Worm (Caenorhabditis elegans): ENCODE data around the gene vps-24.
A peak's percentile ranks its signal among the peaks of the same experiment; 100 is the strongest.

vps-24 gene

DNA sequence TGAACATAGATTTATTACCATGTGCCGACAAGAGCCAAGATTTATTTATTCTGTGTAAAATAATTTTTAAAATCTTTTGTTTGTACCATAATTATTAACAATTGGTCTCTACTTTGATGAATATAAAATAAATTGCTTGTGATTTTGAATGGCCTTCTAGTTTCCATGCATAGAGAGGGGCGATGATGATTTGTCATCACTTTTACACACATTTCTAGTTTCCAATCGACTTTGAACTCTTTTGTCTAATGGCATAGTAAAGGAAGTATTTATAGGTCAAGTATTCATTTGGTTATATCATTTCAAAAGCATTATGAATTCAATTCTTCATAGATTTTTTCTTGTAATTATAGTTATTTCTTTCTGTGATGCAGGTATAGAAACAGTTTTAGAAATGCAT is 9.9 kb downstream of the vps-24 start, which contains the start of gene F59A6.10:
TSS of gene F59A6.10 (plus strand) at position 301 of the 400 bp plus-strand sequence.
- TF ChIP-seq hrde-1 (tag; optimal IDR thresholded peaks at IDR 0.05; ENCODE audit: borderline replicate concordance): peak; percentile 8
- TF ChIP-seq lsl-1 (GFP tag; optimal IDR thresholded peaks at IDR 0.05): peak; percentile 23
- peak; percentile 12 for TF ChIP-seq F49E8.2 (tag; optimal IDR thresholded peaks at IDR 0.05; ENCODE audit: insufficient read depth)
- TF ChIP-seq ztf-18 (tag; optimal IDR thresholded peaks at IDR 0.05): no peak

DNA sequence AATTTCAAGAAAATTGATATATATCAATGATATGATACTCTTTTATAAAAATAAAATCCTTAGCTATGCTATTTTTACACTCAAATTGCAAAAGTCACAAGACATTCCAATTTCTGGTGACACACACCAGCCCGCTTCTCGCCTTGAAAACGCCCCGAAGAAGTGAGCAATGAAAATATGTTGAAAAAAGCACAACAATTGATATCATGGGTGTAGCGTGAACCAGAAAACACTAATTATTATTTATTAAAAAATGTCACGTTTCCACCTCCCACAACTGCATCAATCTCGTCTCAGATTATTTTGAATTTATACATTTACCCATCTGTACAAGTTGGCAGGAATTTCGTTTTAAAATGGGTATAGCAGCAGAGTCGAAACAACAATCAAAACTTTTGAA is 11.0 kb downstream of the vps-24 start, which contains the start of gene F59A6.4:
TSS of gene F59A6.4 (plus strand) at position 301 of the 400 bp plus-strand sequence.
- TF ChIP-seq nhr-27 (tag; optimal IDR thresholded peaks at IDR 0.05) (no peak), lag-1 (GFP tag; IDR thresholded peaks at IDR 0.05) (no peak), him-1 (tag; optimal IDR thresholded peaks at IDR 0.05) (no peak), K12H6.12 (tag; optimal IDR thresholded peaks at IDR 0.05) (no peak), egrh-3 (GFP tag; IDR thresholded peaks at IDR 0.05) (no peak), ztf-28 (GFP tag; IDR thresholded peaks at IDR 0.05) (no peak), B0019.2 (GFP tag; conservative IDR thresholded peaks at IDR 0.05) (no peak), ZK185.1 (tag; optimal IDR thresholded peaks at IDR 0.05; ENCODE audit: poor library complexity, severe bottlenecking) (no peak), B0336.3 (GFP tag; IDR thresholded peaks at IDR 0.05) (no peak), let-526 (GFP tag; IDR thresholded peaks at IDR 0.05) (no peak), tbp1 (GFP tag; optimal IDR thresholded peaks at IDR 0.05) (no peak), attf-3 (GFP tag; conservative IDR thresholded peaks at IDR 0.05) (no peak), let-607 (tag; optimal IDR thresholded peaks at IDR 0.05) (no peak), zfh-2 (GFP tag; conservative IDR thresholded peaks at IDR 0.05) (no peak), ztf-3 (GFP tag; optimal IDR thresholded peaks at IDR 0.05) (no peak), ets-4 (GFP tag; optimal IDR thresholded peaks at IDR 0.05) (no peak), ccch-3 (GFP tag; optimal IDR thresholded peaks at IDR 0.05) (no peak), xnd-1 (tag; optimal IDR thresholded peaks at IDR 0.05) (no peak), snpc-3.4 (tag; optimal IDR thresholded peaks at IDR 0.05) (no peak)

DNA sequence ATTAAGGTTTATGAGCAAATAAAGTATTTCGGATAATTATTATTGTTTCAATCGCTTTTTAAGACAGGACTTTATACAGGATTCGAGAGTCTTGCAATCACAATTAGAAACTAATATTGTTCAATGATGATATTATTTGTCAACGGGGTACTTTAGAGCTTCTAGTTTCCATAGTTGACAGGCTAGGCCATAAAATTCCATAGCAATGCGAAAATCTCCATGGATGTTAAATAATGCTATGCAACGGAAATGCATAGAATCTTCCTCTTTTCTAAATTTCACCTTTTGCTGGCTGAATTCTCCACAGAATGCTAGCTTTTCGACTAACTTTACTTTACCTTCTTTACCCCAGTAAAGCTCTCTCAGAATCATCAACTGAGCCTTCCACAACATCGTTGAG is 14.2 kb downstream of the vps-24 start, which contains the start of gene F59A6.3:
TSS of gene F59A6.3 (plus strand) at position 301 of the 400 bp plus-strand sequence.
- TF ChIP-seq ztf-6 (GFP tag; IDR thresholded peaks at IDR 0.05) (no peak), xnd-1 (tag; optimal IDR thresholded peaks at IDR 0.05) (no peak), madf-6 (GFP tag; IDR thresholded peaks at IDR 0.05) (no peak), ceh-100 (GFP tag; IDR thresholded peaks at IDR 0.05) (no peak), lag-1 (GFP tag; IDR thresholded peaks at IDR 0.05) (no peak), gei-17 (GFP tag; optimal IDR thresholded peaks at IDR 0.05) (no peak), chd-7 (tag; optimal IDR thresholded peaks at IDR 0.05) (no peak), nhr-90 (tag; optimal IDR thresholded peaks at IDR 0.05) (no peak), egl-44 (GFP tag; IDR thresholded peaks at IDR 0.05) (no peak), B0035.1 (tag; optimal IDR thresholded peaks at IDR 0.05) (no peak), lsy-27 (tag; optimal IDR thresholded peaks at IDR 0.05; ENCODE audit: borderline replicate concordance, insufficient read depth) (no peak), madf-3 (GFP tag; IDR thresholded peaks at IDR 0.05) (no peak), F37B4.10 (GFP tag; IDR thresholded peaks at IDR 0.05) (no peak), nhr-27 (tag; optimal IDR thresholded peaks at IDR 0.05) (no peak)

DNA sequence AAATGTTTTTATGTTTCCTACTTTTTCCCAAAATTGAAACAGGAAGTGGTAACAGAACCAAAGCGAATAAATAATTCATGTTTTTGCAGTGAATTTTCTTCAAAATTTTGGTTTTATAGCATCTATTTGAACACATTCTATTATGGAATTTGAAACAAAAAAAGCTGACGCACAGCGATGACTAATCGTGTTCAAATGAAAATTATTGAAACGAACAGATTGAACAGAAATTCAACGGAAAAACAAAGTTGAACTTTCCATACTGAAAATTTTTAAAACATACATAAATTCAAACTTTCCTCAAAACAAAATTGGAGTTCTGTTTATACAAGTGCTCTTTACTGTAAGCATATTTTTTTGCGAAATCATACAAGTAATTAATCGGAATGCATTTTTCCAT is 18.2 kb downstream of the vps-24 start, which contains the start of gene F59A6.12:
TSS of gene F59A6.12 (minus strand) at position 101 of the 400 bp plus-strand sequence.
- no peak for TF ChIP-seq F37B4.10 (GFP tag; IDR thresholded peaks at IDR 0.05)
- no peak for TF ChIP-seq atf-7 (tag; optimal IDR thresholded peaks at IDR 0.05)
- TF ChIP-seq dpff-1 (tag; optimal IDR thresholded peaks at IDR 0.05): no peak

Measured in whole organism, young adult.